Worm (Caenorhabditis elegans): ENCODE data around the gene bath-15.
A peak's percentile ranks its signal among the peaks of the same experiment; 100 is the strongest.

bath-15 gene

ce11 chrIII:7729534-7730061 is 46.2 kb downstream of the bath-15 start, which contains the start of gene ZK112.4 (continued):
- TF ChIP-seq rnt-1 (tag; optimal IDR thresholded peaks at IDR 0.05) (peak; percentile 83), ceh-48 (tag; optimal IDR thresholded peaks at IDR 0.05) (no peak), tbx-7 (tag; optimal IDR thresholded peaks at IDR 0.05) (peak; percentile 6), ceh-19 (GFP tag; optimal IDR thresholded peaks at IDR 0.05) (peak; percentile 3), unc-42 (tag; optimal IDR thresholded peaks at IDR 0.05) (peak; percentile 31), C38D4.7 (GFP tag; optimal IDR thresholded peaks at IDR 0.05) (peak; percentile 20), tbx-2 (tag; optimal IDR thresholded peaks at IDR 0.05) (peak; percentile 73), ceh-14 (tag; optimal IDR thresholded peaks at IDR 0.05) (peak; percentile 58), odd-2 (tag; optimal IDR thresholded peaks at IDR 0.05) (no peak), ref-2 (tag; optimal IDR thresholded peaks at IDR 0.05) (peak; percentile 63), T23F11.4 (GFP tag; optimal IDR thresholded peaks at IDR 0.05) (peak; percentile 36), F13H6.1 (tag; optimal IDR thresholded peaks at IDR 0.05) (peak; percentile 77), ceh-34 (tag; optimal IDR thresholded peaks at IDR 0.05) (peak; percentile 88), hlh-13 (GFP tag; optimal IDR thresholded peaks at IDR 0.05) (peak; percentile 13), nfya-1 (tag; optimal IDR thresholded peaks at IDR 0.05) (peak; percentile 54)

- TF ChIP-seq npax-4 (tag; optimal IDR thresholded peaks at IDR 0.05) (peak; percentile 7), unc-86 (tag; optimal IDR thresholded peaks at IDR 0.05) (no peak), ceh-48 (tag; optimal IDR thresholded peaks at IDR 0.05) (no peak)
Observed at ce11 chrIII:7729062-7729461, 46.8 kb downstream of the bath-15 start.

- TF ChIP-seq ets-4 (tag; optimal IDR thresholded peaks at IDR 0.05) (no peak), rnt-1 (tag; optimal IDR thresholded peaks at IDR 0.05) (peak; percentile 13), C38D4.7 (GFP tag; optimal IDR thresholded peaks at IDR 0.05) (no peak), F13H6.1 (tag; optimal IDR thresholded peaks at IDR 0.05) (no peak), ref-2 (tag; optimal IDR thresholded peaks at IDR 0.05) (peak; percentile 59), dve-1 (tag; optimal IDR thresholded peaks at IDR 0.05) (no peak), nfya-1 (tag; optimal IDR thresholded peaks at IDR 0.05) (peak; percentile 45), ceh-14 (tag; optimal IDR thresholded peaks at IDR 0.05) (no peak), ceh-45 (GFP tag; IDR thresholded peaks at IDR 0.05) (no peak), ceh-31 (tag; optimal IDR thresholded peaks at IDR 0.05) (peak; percentile 26), elt-4 (tag; optimal IDR thresholded peaks at IDR 0.05) (no peak), hlh-6 (tag; optimal IDR thresholded peaks at IDR 0.05) (no peak), tbx-2 (tag; optimal IDR thresholded peaks at IDR 0.05) (peak; percentile 31)
Observed at ce11 chrIII:7728494-7728893, 47.3 kb downstream of the bath-15 start.

- TF ChIP-seq ceh-9 (tag; optimal IDR thresholded peaks at IDR 0.05) (no peak), nhr-232 (tag; optimal IDR thresholded peaks at IDR 0.05) (no peak), ceh-6 (GFP tag; optimal IDR thresholded peaks at IDR 0.05) (no peak), unc-86 (tag; optimal IDR thresholded peaks at IDR 0.05) (no peak), pha-2 (tag; optimal IDR thresholded peaks at IDR 0.05) (no peak), tbx-2 (tag; optimal IDR thresholded peaks at IDR 0.05) (no peak), eyg-1 (tag; optimal IDR thresholded peaks at IDR 0.05) (no peak), tbx-7 (tag; optimal IDR thresholded peaks at IDR 0.05) (no peak), ets-4 (tag; optimal IDR thresholded peaks at IDR 0.05) (no peak), pros-1 (tag; optimal IDR thresholded peaks at IDR 0.05) (no peak), ttx-3 (tag; optimal IDR thresholded peaks at IDR 0.05) (no peak), unc-42 (tag; optimal IDR thresholded peaks at IDR 0.05) (no peak), zip-5 (tag; optimal IDR thresholded peaks at IDR 0.05) (no peak), K02D7.2 (tag; optimal IDR thresholded peaks at IDR 0.05) (no peak), dve-1 (tag; optimal IDR thresholded peaks at IDR 0.05) (no peak), ceh-14 (tag; optimal IDR thresholded peaks at IDR 0.05) (no peak), unc-55 (GFP tag; optimal IDR thresholded peaks at IDR 0.05) (no peak)
Observed at ce11 chrIII:7726500-7726899, 49.3 kb downstream of the bath-15 start.
